Worm (Caenorhabditis elegans) whole organism, young adult: Measurements from ENCODE around the gene F38B2.2.

Source experiments
- B0019.2 ChIP-seq: fragments of 200-800 bp; sonication (Bioruptor generic); conservative IDR thresholded peaks from 2 replicates; pipeline ENCODE4 v1.3.6; 2022; ENCODE audit warnings: missing genetic modification reagents, missing genetic modification characterization, missing compliant biosample characterization
- B0261.1 ChIP-seq: sonication (generic microtip); optimal IDR thresholded peaks from 2 replicates; lab custom pipeline; 2016; ENCODE audit warnings: mild to moderate bottlenecking, missing genetic modification characterization, moderate library complexity, missing compliant biosample characterization
- F23B12.7 ChIP-seq: sonication (generic microtip); optimal IDR thresholded peaks from 2 replicates; lab custom pipeline; 2017; ENCODE audit warnings: missing genetic modification characterization, mild to moderate bottlenecking, missing compliant biosample characterization, antibody characterized with exemption, moderate library complexity; ENCODE audit not compliant: insufficient read depth
- F37B4.10 ChIP-seq: fragments of 200-800 bp; sonication (Bioruptor generic); IDR thresholded peaks from 2 replicates; pipeline ENCODE4 v1.3.6; 2022; ENCODE audit warnings: missing genetic modification characterization, missing compliant biosample characterization
- F57A8.1 ChIP-seq: fragments of 200-800 bp; sonication (Bioruptor generic); optimal IDR thresholded peaks from 2 replicates; lab custom pipeline; 2018; ENCODE audit warnings: mild to moderate bottlenecking, missing genetic modification characterization, moderate library complexity, missing compliant biosample characterization
- T26A5.8 ChIP-seq: sonication (generic microtip); optimal IDR thresholded peaks from 2 replicates; lab custom pipeline; 2016; ENCODE audit warnings: missing genetic modification characterization, missing compliant biosample characterization
- Y56A3A.18 ChIP-seq: fragments of 200-800 bp; sonication (Bioruptor generic); IDR thresholded peaks from 2 replicates; pipeline ENCODE4 v1.3.6; 2022; ENCODE audit warnings: missing genetic modification reagents, missing genetic modification characterization, missing compliant biosample characterization
- Y67H2A.10 ChIP-seq: fragments of 200-800 bp; sonication (Bioruptor generic); conservative IDR thresholded peaks from 2 replicates; pipeline ENCODE4 v1.3.6; 2022; ENCODE audit warnings: missing genetic modification reagents, missing genetic modification characterization, missing compliant biosample characterization
- Y79H2A.3 ChIP-seq: fragments of 200-800 bp; sonication (Bioruptor generic); conservative IDR thresholded peaks from 2 replicates; pipeline ENCODE4 v1.3.6; 2022; ENCODE audit warnings: missing genetic modification reagents, missing genetic modification characterization, missing compliant biosample characterization
- ZK185.1 ChIP-seq: sonication (generic microtip); optimal IDR thresholded peaks from 2 replicates; lab custom pipeline; 2016; ENCODE audit warnings: mild to moderate bottlenecking, missing genetic modification characterization, missing compliant biosample characterization; ENCODE audit not compliant: poor library complexity, severe bottlenecking
- ama-1 ChIP-seq, 3 experiments: fragments of 150-350 bp in 1 of 3; sonication (generic microtip) in 2 of 3; optimal IDR thresholded peaks; 2 replicates each; lab custom pipeline; 2014 to 2018; ENCODE audit warnings: missing biosample characterization in 2 of 3, missing genetic modification characterization in 2 of 3, missing genetic modification reagents in 2 of 3
- bed-1 ChIP-seq: fragments of 200-800 bp; sonication (Bioruptor generic); IDR thresholded peaks from 2 replicates; pipeline ENCODE4 v1.3.6; 2022; ENCODE audit warnings: missing genetic modification reagents, missing genetic modification characterization, missing compliant biosample characterization
- bed-2 ChIP-seq: fragments of 200-800 bp; sonication (Bioruptor generic); IDR thresholded peaks from 2 replicates; pipeline ENCODE4 v1.3.6; 2022; ENCODE audit warnings: missing genetic modification reagents, missing genetic modification characterization, missing compliant biosample characterization
- ccch-3 ChIP-seq: fragments of 200-800 bp; sonication (Bioruptor generic); optimal IDR thresholded peaks from 2 replicates; lab custom pipeline; 2018; ENCODE audit warnings: mild to moderate bottlenecking, missing genetic modification characterization, missing compliant biosample characterization
- ceh-27 ChIP-seq: fragments of 200-800 bp; sonication (Bioruptor generic); optimal IDR thresholded peaks from 2 replicates; lab custom pipeline; 2018; ENCODE audit warnings: mild to moderate bottlenecking, missing genetic modification characterization, moderate library complexity, missing compliant biosample characterization
- ceh-40 ChIP-seq: fragments of 200-800 bp; sonication (Bioruptor generic); IDR thresholded peaks from 2 replicates; pipeline ENCODE4 v1.3.6; 2022; ENCODE audit warnings: missing genetic modification characterization, missing compliant biosample characterization
- egl-18 ChIP-seq: fragments of 200-800 bp; sonication (Bioruptor generic); IDR thresholded peaks from 2 replicates; pipeline ENCODE4 v1.3.6; 2022; ENCODE audit warnings: missing genetic modification reagents, missing genetic modification characterization, missing compliant biosample characterization
- fkh-3 ChIP-seq: sonication (generic microtip); optimal IDR thresholded peaks from 2 replicates; lab custom pipeline; 2016; ENCODE audit warnings: mild to moderate bottlenecking, missing genetic modification characterization, missing compliant biosample characterization
- let-607 ChIP-seq, 2 experiments: fragments of 200-800 bp in 1 of 2; sonication (Bioruptor generic) in 1 of 2; sonication (generic microtip) in 1 of 2; optimal IDR thresholded peaks; 2 replicates each; lab custom pipeline; 2016 to 2018; ENCODE audit warnings: mild to moderate bottlenecking in 2 of 2, missing compliant biosample characterization in 2 of 2, missing genetic modification characterization in 2 of 2, moderate library complexity in 2 of 2, missing genotype in 1 of 2
- lin-26 ChIP-seq: fragments of 200-800 bp; sonication (Bioruptor generic); IDR thresholded peaks from 2 replicates; pipeline ENCODE4 v1.3.6; 2022; ENCODE audit warnings: missing genetic modification reagents, missing genetic modification characterization, missing compliant biosample characterization
- lin-40 ChIP-seq: sonication (generic microtip); optimal IDR thresholded peaks from 2 replicates; lab custom pipeline; 2016; ENCODE audit warnings: missing genetic modification characterization, mild to moderate bottlenecking, missing compliant biosample characterization, missing genotype, missing genetic modification reagents
- madf-6 ChIP-seq: fragments of 200-800 bp; sonication (Bioruptor generic); IDR thresholded peaks from 2 replicates; pipeline ENCODE4 v1.3.6; 2022; ENCODE audit warnings: missing genetic modification reagents, missing genetic modification characterization, missing compliant biosample characterization
- nfyb-1 ChIP-seq: fragments of 200-800 bp; sonication (Bioruptor generic); IDR thresholded peaks from 2 replicates; pipeline ENCODE4 v1.3.6; 2022; ENCODE audit warnings: missing genetic modification reagents, missing genetic modification characterization, missing compliant biosample characterization
- nhr-80 ChIP-seq: sonication (generic microtip); optimal IDR thresholded peaks from 2 replicates; lab custom pipeline; 2016; ENCODE audit warnings: missing genetic modification characterization, missing compliant biosample characterization
- pbrm-1 ChIP-seq: fragments of 200-800 bp; sonication (Bioruptor generic); IDR thresholded peaks from 2 replicates; pipeline ENCODE4 v1.3.6; 2022; ENCODE audit warnings: missing genetic modification reagents, missing genetic modification characterization, missing compliant biosample characterization
- rec-8 ChIP-seq, 2 experiments: sonication (generic microtip); optimal IDR thresholded peaks; 2 replicates each; lab custom pipeline; 2016; ENCODE audit warnings: mild to moderate bottlenecking in 2 of 2, missing genetic modification characterization in 2 of 2, missing genetic modification reagents in 2 of 2, missing genotype in 2 of 2, missing biosample characterization in 1 of 2, missing compliant biosample characterization in 1 of 2, moderate library complexity in 1 of 2
- sdz-38 ChIP-seq: sonication (generic microtip); optimal IDR thresholded peaks from 2 replicates; lab custom pipeline; 2016; ENCODE audit warnings: missing genotype, missing genetic modification characterization, missing compliant biosample characterization
- snpc-1.1 ChIP-seq: sonication (generic microtip); optimal IDR thresholded peaks from 2 replicates; lab custom pipeline; 2017; ENCODE audit warnings: missing genetic modification characterization, mild to moderate bottlenecking, missing compliant biosample characterization, antibody characterized with exemption, moderate library complexity, missing genotype, missing genetic modification reagents; ENCODE audit not compliant: insufficient read depth
- snpc-1.3 ChIP-seq: sonication (generic microtip); optimal IDR thresholded peaks from 2 replicates; lab custom pipeline; 2017; ENCODE audit warnings: missing genetic modification characterization, mild to moderate bottlenecking, missing compliant biosample characterization, antibody characterized with exemption, moderate library complexity, missing genotype, missing genetic modification reagents; ENCODE audit not compliant: insufficient read depth
- snpc-4 ChIP-seq, 5 experiments: fragments of 150-350 bp in 1 of 5; sonication (generic microtip) in 4 of 5; optimal IDR thresholded peaks; 2 replicates each; lab custom pipeline; 2014 to 2018; ENCODE audit warnings: missing genetic modification characterization in 5 of 5, missing biosample characterization in 3 of 5, antibody characterized with exemption in 2 of 5, mild to moderate bottlenecking in 2 of 5, missing compliant biosample characterization in 2 of 5, missing genotype in 2 of 5, moderate library complexity in 2 of 5, missing genetic modification reagents in 1 of 5
- somi-1 ChIP-seq: fragments of 200-800 bp; sonication (Bioruptor generic); optimal IDR thresholded peaks from 2 replicates; lab custom pipeline; 2018; ENCODE audit warnings: mild to moderate bottlenecking, missing genetic modification characterization, missing compliant biosample characterization
- tbx-9 ChIP-seq: sonication (generic microtip); optimal IDR thresholded peaks from 2 replicates; lab custom pipeline; 2016; ENCODE audit warnings: borderline replicate concordance, missing genetic modification characterization, inconsistent platforms, missing compliant biosample characterization
- unc-62 ChIP-seq: fragments of 150-350 bp; optimal IDR thresholded peaks from 2 replicates; lab custom pipeline; 2014; ENCODE audit warnings: missing biosample characterization, missing genetic modification reagents, missing genetic modification characterization
- ztf-26 ChIP-seq: sonication (generic microtip); optimal IDR thresholded peaks from 2 replicates; lab custom pipeline; 2017; ENCODE audit warnings: missing genetic modification characterization, missing compliant biosample characterization
- ztf-28 ChIP-seq: fragments of 200-800 bp; sonication (Bioruptor generic); IDR thresholded peaks from 2 replicates; pipeline ENCODE4 v1.3.6; 2022; ENCODE audit warnings: missing genetic modification reagents, missing genetic modification characterization, missing compliant biosample characterization

F38B2.2 gene

ce11 chrX:11317939-11318338 is 38.8 kb upstream of the F38B2.2 start, which contains the start of gene hizr-1:
TSS of gene hizr-1 (plus strand) at chrX:11318278.
- TF ChIP-seq B0019.2 (no peak), F57A8.1 (no peak), nhr-80 (peak; percentile 63)

ce11 chrX:11316750-11317149 is 37.6 kb upstream of the F38B2.2 start, which contains the start of gene nlp-57:
TSS of gene nlp-57 (plus strand) at chrX:11317050.
- TF ChIP-seq tbx-9 (tag; lab: Kevin White, UChicago) = no peak
- no peak for TF ChIP-seq B0261.1
- no peak for TF ChIP-seq Y56A3A.18 (GFP tag; lab: Robert Waterston, UW)
- no peak for TF ChIP-seq sdz-38 (tag; lab: Kevin White, UChicago)
- no peak for TF ChIP-seq rec-8 (tag; optimal IDR thresholded peaks at IDR 0.05; lab: Kevin White, UChicago)
- no peak for TF ChIP-seq bed-2 (GFP tag; lab: Robert Waterston, UW)
- no peak for TF ChIP-seq snpc-4 (GFP tag; optimal IDR thresholded peaks at IDR 0.05; lab: Kevin White, UChicago)
- TF ChIP-seq snpc-4 (tag; optimal IDR thresholded peaks at IDR 0.05; lab: Kevin White, UChicago) = no peak
- no peak for TF ChIP-seq let-607 (tag; optimal IDR thresholded peaks at IDR 0.05; lab: Kevin White, UChicago)
- no peak for TF ChIP-seq pbrm-1 (GFP tag; lab: Robert Waterston, UW)
- no peak for TF ChIP-seq Y67H2A.10 (GFP tag; lab: Robert Waterston, UW)
- no peak for TF ChIP-seq F23B12.7 (tag; lab: Kevin White, UChicago)
- no peak for TF ChIP-seq snpc-1.1
- no peak for TF ChIP-seq nhr-80
- no peak for TF ChIP-seq lin-26 (GFP tag; lab: Robert Waterston, UW)

DNA sequence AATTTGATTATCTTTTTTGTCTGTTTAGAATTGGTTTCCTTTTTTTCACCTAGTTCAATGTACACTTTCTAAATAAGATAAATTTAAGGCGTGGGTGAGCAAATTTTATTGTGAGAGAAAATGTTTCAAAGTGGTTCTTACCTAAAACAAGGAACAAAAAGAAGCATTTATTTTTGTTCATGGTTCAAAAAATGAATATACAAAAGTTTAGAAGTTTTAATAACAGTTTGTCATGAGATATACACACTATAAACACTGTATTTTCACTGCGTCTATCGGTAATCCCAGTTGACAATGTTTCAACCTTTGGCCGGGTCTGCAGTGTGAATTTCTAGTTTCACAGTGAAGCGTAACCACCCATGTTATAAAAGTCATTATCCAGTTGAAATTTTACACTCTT is 36.2 kb upstream of the F38B2.2 start, which contains the start of gene F08G12.11:
F08G12.11 (minus strand) TSS at position 181 of the 400 bp plus-strand sequence.
- TF ChIP-seq lin-40 (tag; lab: Kevin White, UChicago) (no peak), egl-18 (no peak), ceh-27 (GFP tag; lab: Kevin White, UChicago) (no peak), madf-6 (GFP tag; lab: Robert Waterston, UW) (no peak), pbrm-1 (GFP tag; lab: Robert Waterston, UW) (no peak), nfyb-1 (no peak), F37B4.10 (GFP tag; lab: Robert Waterston, UW) (no peak), ztf-26 (no peak), ama-1 (optimal IDR thresholded peaks at IDR 0.05; lab: Kevin White, UChicago) (no peak), ama-1 (GFP tag; optimal IDR thresholded peaks at IDR 0.05; lab: Kevin White, UChicago) (no peak), fkh-3 (no peak), T26A5.8 (tag; lab: Kevin White, UChicago) (no peak), unc-62 (GFP tag; lab: Kevin White, UChicago) (no peak), bed-1 (no peak)

DNA sequence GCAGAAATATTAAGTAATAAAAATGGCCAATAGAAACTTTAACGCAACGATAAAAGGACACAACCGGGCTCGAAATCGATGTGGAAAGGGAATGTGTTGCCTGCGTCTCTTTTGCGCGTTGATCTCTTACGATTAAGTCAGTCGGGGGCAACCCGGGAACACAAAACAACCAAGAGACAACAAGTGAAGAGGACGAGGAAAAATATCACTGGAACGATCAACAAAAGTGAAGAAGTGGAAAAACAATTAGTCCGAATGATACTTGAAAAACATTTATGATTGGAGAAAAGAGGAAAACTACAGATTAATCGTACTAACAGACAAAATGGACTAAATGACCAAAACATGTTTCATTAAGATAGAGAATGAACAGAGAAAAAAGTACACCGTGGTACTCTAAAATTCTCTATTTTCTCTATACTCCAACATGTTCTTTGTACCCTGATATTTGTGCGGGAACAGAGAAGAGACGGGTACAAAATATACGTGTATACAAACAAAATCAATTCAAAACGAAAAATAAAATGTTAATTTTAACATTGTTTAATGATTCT is 31.2 kb upstream of the F38B2.2 start, which contains the start of gene F08G12.5:
F08G12.5 (minus strand) TSS at position 1 of the 554 bp plus-strand sequence.
- TF ChIP-seq ZK185.1 (tag; lab: Kevin White, UChicago) (no peak), snpc-1.3 (no peak), somi-1 (GFP tag; lab: Kevin White, UChicago) (no peak), nhr-80 (no peak), ceh-40 (GFP tag; lab: Robert Waterston, UW) (no peak), let-607 (tag; optimal IDR thresholded peaks at IDR 0.05; lab: Kevin White, UChicago) (no peak), pbrm-1 (GFP tag; lab: Robert Waterston, UW) (no peak), Y79H2A.3 (GFP tag; lab: Robert Waterston, UW) (no peak), ztf-28 (GFP tag; lab: Robert Waterston, UW) (no peak), ccch-3 (no peak)
